Worm (Caenorhabditis elegans) whole organism, early embryonic: ENCODE measurements around the gene C10E2.2.

Experiments used
- F13C5.2 ChIP-seq: sonication (generic microtip); optimal IDR thresholded peaks from 2 replicates; lab custom pipeline; 2017; ENCODE audit warnings: mild to moderate bottlenecking, missing genetic modification characterization, inconsistent platforms, missing compliant biosample characterization
- ama-1 ChIP-seq: fragments of 150-350 bp; optimal IDR thresholded peaks from 2 replicates; lab custom pipeline; 2014
- ceh-13 ChIP-seq: fragments of 200-800 bp; sonication (Bioruptor generic); optimal IDR thresholded peaks from 2 replicates; lab custom pipeline; 2018; ENCODE audit warnings: mild to moderate bottlenecking, missing genetic modification characterization, missing compliant biosample characterization
- ceh-36 ChIP-seq: sonication (generic microtip); optimal IDR thresholded peaks from 2 replicates; lab custom pipeline; 2016; ENCODE audit warnings: missing genetic modification characterization, inconsistent platforms, missing compliant biosample characterization
- flt-1 ChIP-seq: fragments of 200-800 bp; sonication (Bioruptor generic); IDR thresholded peaks from 2 replicates; pipeline ENCODE4 v1.3.6; 2022; ENCODE audit warnings: missing genetic modification characterization, missing compliant biosample characterization
- hmbx-1 ChIP-seq: sonication (generic microtip); optimal IDR thresholded peaks from 2 replicates; lab custom pipeline; 2016; ENCODE audit warnings: mild to moderate bottlenecking, missing genetic modification characterization, missing compliant biosample characterization
- hnd-1 ChIP-seq: sonication (generic microtip); optimal IDR thresholded peaks from 2 replicates; lab custom pipeline; 2016; ENCODE audit warnings: missing genetic modification characterization, missing compliant biosample characterization
- pes-1 ChIP-seq: fragments of 200-800 bp; sonication (Bioruptor generic); IDR thresholded peaks from 2 replicates; pipeline ENCODE4 v1.3.6; 2022; ENCODE audit warnings: missing genetic modification reagents, missing genetic modification characterization, missing compliant biosample characterization
- scrt-1 ChIP-seq: fragments of 200-800 bp; sonication (Bioruptor generic); IDR thresholded peaks from 2 replicates; pipeline ENCODE4 v1.3.6; 2022; ENCODE audit warnings: missing genetic modification characterization, missing compliant biosample characterization
- sea-1 ChIP-seq: fragments of 200-800 bp; sonication (Bioruptor generic); conservative IDR thresholded peaks from 2 replicates; pipeline ENCODE4 v1.3.6; 2022; ENCODE audit warnings: missing genetic modification characterization, missing compliant biosample characterization
- tbx-11 ChIP-seq: fragments of 200-800 bp; sonication (Bioruptor generic); IDR thresholded peaks from 2 replicates; pipeline ENCODE4 v1.3.6; 2022; ENCODE audit warnings: missing genetic modification characterization, missing compliant biosample characterization
- tbx-37 ChIP-seq: fragments of 200-800 bp; sonication (Bioruptor generic); conservative IDR thresholded peaks from 2 replicates; pipeline ENCODE4 v1.3.6; 2022; ENCODE audit warnings: missing genetic modification reagents, missing genetic modification characterization, missing compliant biosample characterization
- tra-4 ChIP-seq: sonication (generic microtip); optimal IDR thresholded peaks from 2 replicates; lab custom pipeline; 2017; ENCODE audit warnings: missing genetic modification characterization, missing compliant biosample characterization

ce11 chrX:16772112-16772731 is 27.2 kb downstream of the C10E2.2 start:
- TF ChIP-seq flt-1 (GFP tag; lab: Robert Waterston, UW), result no peak
- no peak for TF ChIP-seq ama-1
- TF ChIP-seq hnd-1 (tag; lab: Kevin White, UChicago), result no peak
- no peak for TF ChIP-seq pes-1 (GFP tag; lab: Robert Waterston, UW)
- TF ChIP-seq F13C5.2, result no peak
- no peak for TF ChIP-seq hmbx-1 (tag; lab: Kevin White, UChicago)
- TF ChIP-seq tra-4 (tag; lab: Kevin White, UChicago), result no peak
- no peak for TF ChIP-seq ceh-13 (GFP tag; lab: Kevin White, UChicago)
- no peak for TF ChIP-seq scrt-1 (GFP tag; lab: Robert Waterston, UW)
- TF ChIP-seq sea-1 (GFP tag; lab: Robert Waterston, UW), result no peak
- TF ChIP-seq tbx-37 (GFP tag; lab: Robert Waterston, UW), result no peak
- TF ChIP-seq ceh-36 (tag; lab: Kevin White, UChicago), result no peak
- no peak for TF ChIP-seq tbx-11 (GFP tag; lab: Robert Waterston, UW)
